Worm (Caenorhabditis elegans): ENCODE measurements around the gene rpn-2.

ce11 chrIII:6163381-6163780 lies 35.6 kb upstream of the rpn-2 start:
- TF ChIP-seq pes-1 (GFP tag; IDR thresholded peaks at IDR 0.05) (no peak), flt-1 (GFP tag; IDR thresholded peaks at IDR 0.05) (no peak), tbx-11 (GFP tag; IDR thresholded peaks at IDR 0.05) (no peak), F13C5.2 (tag; optimal IDR thresholded peaks at IDR 0.05) (no peak), ama-1 (optimal IDR thresholded peaks at IDR 0.05) (no peak), tbx-37 (GFP tag; conservative IDR thresholded peaks at IDR 0.05) (no peak), scrt-1 (GFP tag; IDR thresholded peaks at IDR 0.05) (no peak), hmbx-1 (tag; optimal IDR thresholded peaks at IDR 0.05) (no peak), ets-7 (tag; optimal IDR thresholded peaks at IDR 0.05) (no peak)

Measured in whole organism, early embryonic.